Fruit fly (Drosophila melanogaster) whole organism, embryonic: ENCODE measurements around the gene CG17377.

Experiments
- Aef1 ChIP-seq: fragments of 200-800 bp; sonication (Bioruptor generic); IDR thresholded peaks from 3 replicates; pipeline ENCODE4 v1.3.6; 2022; ENCODE audit warnings: missing biosample characterization, missing genetic modification characterization
- B-H1 ChIP-seq: fragments of 200-800 bp; sonication (Bioruptor generic); IDR thresholded peaks from 3 replicates; pipeline ENCODE4 v1.3.6; 2022; ENCODE audit warnings: missing biosample characterization, missing genetic modification characterization
- Bdp1 ChIP-seq: fragments of 200-800 bp; sonication (Bioruptor generic); optimal IDR thresholded peaks from 3 replicates; lab custom pipeline; 2016; ENCODE audit warnings: missing biosample characterization, missing genetic modification characterization
- CG1024 ChIP-seq: fragments of 200-800 bp; sonication (Bioruptor generic); IDR thresholded peaks from 2 replicates; pipeline ENCODE4 v1.3.6; 2022; ENCODE audit warnings: missing biosample characterization, missing genetic modification characterization
- CG11085 ChIP-seq: fragments of 200-800 bp; sonication (Bioruptor generic); IDR thresholded peaks from 2 replicates; pipeline ENCODE4 v1.3.6; 2022; ENCODE audit warnings: missing biosample characterization, missing genetic modification characterization
- CG11696 ChIP-seq: fragments of 200-800 bp; sonication (Bioruptor generic); IDR thresholded peaks from 2 replicates; pipeline ENCODE4 v1.3.6; 2022; ENCODE audit warnings: missing biosample characterization, missing genetic modification characterization
- CG12942 ChIP-seq: fragments of 200-800 bp; sonication (Bioruptor generic); optimal IDR thresholded peaks from 3 replicates; lab custom pipeline; 2016; ENCODE audit warnings: missing biosample characterization, missing genetic modification characterization
- CG16813 ChIP-seq: fragments of 200-800 bp; sonication (Bioruptor generic); IDR thresholded peaks from 3 replicates; pipeline ENCODE4 v1.3.6; 2022; ENCODE audit warnings: missing biosample characterization, missing genetic modification characterization; ENCODE audit not compliant: partially characterized antibody
- CG18619 ChIP-seq: fragments of 200-800 bp; sonication (Bioruptor generic); optimal IDR thresholded peaks from 3 replicates; lab custom pipeline; 2017; ENCODE audit warnings: missing biosample characterization, mild to moderate bottlenecking, missing genetic modification characterization
- CG34376 ChIP-seq: fragments of 200-800 bp; sonication (Bioruptor generic); optimal IDR thresholded peaks from 2 replicates; lab custom pipeline; 2018; ENCODE audit warnings: missing biosample characterization, mild to moderate bottlenecking, missing genetic modification characterization
- CG42726 ChIP-seq: fragments of 200-800 bp; sonication (Bioruptor generic); IDR thresholded peaks from 2 replicates; pipeline ENCODE4 v1.3.6; 2022; ENCODE audit warnings: missing biosample characterization, missing genetic modification characterization; ENCODE audit not compliant: partially characterized antibody
- CG4328 ChIP-seq: fragments of 200-800 bp; sonication (Bioruptor generic); optimal IDR thresholded peaks from 3 replicates; lab custom pipeline; 2017; ENCODE audit warnings: missing biosample characterization, missing genetic modification reagents, missing genetic modification characterization
- CG4730 ChIP-seq: fragments of 200-800 bp; sonication (Bioruptor generic); IDR thresholded peaks from 2 replicates; pipeline ENCODE4 v1.3.6; 2022; ENCODE audit warnings: missing biosample characterization, missing genetic modification characterization
- CG9797 ChIP-seq: fragments of 200-800 bp; sonication (Bioruptor generic); optimal IDR thresholded peaks from 3 replicates; lab custom pipeline; 2018; ENCODE audit warnings: missing biosample characterization, mild to moderate bottlenecking, missing genetic modification characterization
- Dip2 ChIP-seq: fragments of 200-800 bp; sonication (Bioruptor generic); IDR thresholded peaks from 2 replicates; pipeline ENCODE4 v1.3.6; 2022; ENCODE audit warnings: missing biosample characterization, missing genetic modification characterization
- Dll ChIP-seq: fragments of 200-800 bp; sonication (Bioruptor generic); IDR thresholded peaks from 4 replicates; pipeline ENCODE4 v1.3.6; 2022; ENCODE audit warnings: missing biosample characterization, missing genetic modification characterization; ENCODE audit not compliant: partially characterized antibody
- Drgx ChIP-seq: fragments of 200-800 bp; sonication (Bioruptor generic); IDR thresholded peaks from 2 replicates; pipeline ENCODE4 v1.3.6; 2022; ENCODE audit warnings: missing biosample characterization, missing genetic modification characterization
- Ets65A ChIP-seq: fragments of 200-800 bp; sonication (Bioruptor generic); peaks from one replicate; lab custom pipeline; 2016; ENCODE audit warnings: missing biosample characterization, missing genetic modification characterization
- Ets97D ChIP-seq: fragments of 200-800 bp; sonication (Bioruptor generic); optimal IDR thresholded peaks from 3 replicates; lab custom pipeline; 2016; ENCODE audit warnings: missing biosample characterization, missing genetic modification characterization
- Hr39 ChIP-seq: fragments of >200 bp; optimal IDR thresholded peaks from 2 replicates; lab custom pipeline; 2017
- Myb ChIP-seq: fragments of 200-800 bp; sonication (Bioruptor generic); optimal IDR thresholded peaks from 2 replicates; lab custom pipeline; 2016; ENCODE audit warnings: missing biosample characterization, missing genetic modification characterization
- NFAT ChIP-seq: fragments of 200-800 bp; sonication (Bioruptor generic); IDR thresholded peaks from 2 replicates; pipeline ENCODE4 v1.3.6; 2022; ENCODE audit warnings: missing biosample characterization, missing genetic modification characterization
- Opbp ChIP-seq: fragments of 200-800 bp; sonication (Bioruptor generic); IDR thresholded peaks from 3 replicates; pipeline ENCODE4 v1.3.6; 2022; ENCODE audit warnings: missing biosample characterization, missing genetic modification characterization; ENCODE audit not compliant: partially characterized antibody
- Optix ChIP-seq: fragments of 200-800 bp; sonication (Bioruptor generic); IDR thresholded peaks from 3 replicates; pipeline ENCODE4 v1.3.6; 2022; ENCODE audit warnings: missing biosample characterization, missing genetic modification characterization
- Taf1 ChIP-seq: fragments of 200-800 bp; sonication (Bioruptor generic); IDR thresholded peaks from 2 replicates; pipeline ENCODE4 v1.3.6; 2022; ENCODE audit warnings: missing biosample characterization, missing genetic modification characterization
- ato ChIP-seq: fragments of 200-800 bp; sonication (Bioruptor generic); IDR thresholded peaks from 2 replicates; pipeline ENCODE4 v1.3.6; 2022; ENCODE audit warnings: missing biosample characterization, missing genetic modification characterization; ENCODE audit not compliant: partially characterized antibody
- dati ChIP-seq: fragments of 200-800 bp; sonication (Bioruptor generic); IDR thresholded peaks from 2 replicates; pipeline ENCODE4 v1.3.6; 2022; ENCODE audit warnings: missing biosample characterization, missing genetic modification characterization
- dysf ChIP-seq: fragments of 200-800 bp; sonication (Bioruptor generic); IDR thresholded peaks from 3 replicates; pipeline ENCODE4 v1.3.6; 2022; ENCODE audit warnings: missing biosample characterization, missing genetic modification characterization
- exex ChIP-seq: fragments of 200-800 bp; sonication (Bioruptor generic); optimal IDR thresholded peaks from 4 replicates; lab custom pipeline; 2018; ENCODE audit warnings: missing biosample characterization, mild to moderate bottlenecking, missing genetic modification characterization, moderate library complexity
- ftz-f1 ChIP-seq: fragments of 200-800 bp; sonication (Bioruptor generic); optimal IDR thresholded peaks from 2 replicates; lab custom pipeline; 2016; ENCODE audit warnings: missing biosample characterization, missing genetic modification characterization
- hb ChIP-seq: fragments of 200-800 bp; sonication (Bioruptor generic); IDR thresholded peaks from 3 replicates; pipeline ENCODE4 v1.3.6; 2022; ENCODE audit warnings: missing biosample characterization, missing genetic modification characterization; ENCODE audit not compliant: partially characterized antibody
- knrl ChIP-seq: fragments of 200-800 bp; sonication (Bioruptor generic); IDR thresholded peaks from 3 replicates; pipeline ENCODE4 v1.3.6; 2022; ENCODE audit warnings: missing biosample characterization, missing genetic modification characterization; ENCODE audit not compliant: partially characterized antibody
- otp ChIP-seq: fragments of 200-800 bp; sonication (Bioruptor generic); IDR thresholded peaks from 3 replicates; pipeline ENCODE4, ENCODE4 v1.3.6; 2022; ENCODE audit warnings: missing biosample characterization, missing genetic modification characterization
- sens ChIP-seq: fragments of 200-800 bp; sonication (Bioruptor generic); peaks from one replicate; lab custom pipeline; 2016; ENCODE audit warnings: missing biosample characterization, missing genetic modification characterization
- sima ChIP-seq: fragments of 200-800 bp; sonication (Bioruptor generic); optimal IDR thresholded peaks from 2 replicates; lab custom pipeline; 2016; ENCODE audit warnings: missing biosample characterization, missing genetic modification characterization
- sisA ChIP-seq: fragments of 200-800 bp; sonication (Bioruptor generic); IDR thresholded peaks from 2 replicates; pipeline ENCODE4 v1.3.6; 2022; ENCODE audit warnings: missing biosample characterization, missing genetic modification characterization
- ssp ChIP-seq: fragments of 200-800 bp; sonication (Bioruptor generic); IDR thresholded peaks from 2 replicates; pipeline ENCODE4 v1.3.6; 2022; ENCODE audit warnings: missing biosample characterization, missing genetic modification characterization
- tna ChIP-seq: fragments of 200-800 bp; sonication (Bioruptor generic); IDR thresholded peaks from 2 replicates; pipeline ENCODE4 v1.3.6; 2022; ENCODE audit warnings: missing biosample characterization, missing genetic modification characterization; ENCODE audit not compliant: partially characterized antibody
- toy ChIP-seq: fragments of 200-800 bp; sonication (Bioruptor generic); IDR thresholded peaks from 2 replicates; pipeline ENCODE4 v1.3.6; 2022; ENCODE audit warnings: missing biosample characterization, missing genetic modification characterization
- vvl ChIP-seq: fragments of 200-800 bp; sonication (Bioruptor generic); IDR thresholded peaks from 2 replicates; pipeline ENCODE4 v1.3.6; 2022; ENCODE audit warnings: missing biosample characterization, missing genetic modification characterization

Gene CG17377

DNA sequence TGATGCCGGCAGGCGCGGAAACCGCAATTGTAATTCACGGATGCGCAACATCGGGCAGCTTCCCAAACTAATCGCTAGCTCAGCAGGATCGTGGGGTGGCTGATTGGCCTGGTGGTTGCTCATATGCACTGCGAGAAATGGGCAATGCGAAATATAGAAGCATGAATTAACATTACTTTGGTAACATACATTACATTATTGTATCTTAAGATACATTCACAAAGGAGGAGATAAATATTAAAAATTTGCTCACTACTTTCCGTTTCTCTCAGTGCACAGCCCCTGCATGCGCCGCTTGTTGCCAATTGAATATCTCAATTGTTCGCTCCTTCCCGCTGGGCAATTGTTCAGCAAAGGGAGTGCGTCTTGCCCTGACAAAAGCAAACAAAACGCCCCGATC lies 38.7 kb upstream of the CG17377 start (continued):
- TF ChIP-seq Drgx (GFP tag; lab: Robert Waterston, UW) (no peak), exex (no peak), tna (GFP tag; lab: Robert Waterston, UW) (no peak), CG12942 (GFP tag; lab: Kevin White, UChicago) (peak; percentile 40), dysf (GFP tag; lab: Robert Waterston, UW) (peak; percentile 70; the same call in 2 of the 3 replicates), Myb (GFP tag; lab: Kevin White, UChicago) (peak; percentile 26), Ets97D (no peak), dati (GFP tag; lab: Robert Waterston, UW) (no peak), toy (no peak), CG34376 (GFP tag; lab: Kevin White, UChicago) (no peak), sisA (GFP tag; lab: Robert Waterston, UW) (peak; percentile 71), knrl (GFP tag; lab: Robert Waterston, UW) (no peak), B-H1 (GFP tag; lab: Robert Waterston, UW) (peak; percentile 42; the same call in 2 of the 3 replicates), Taf1 (GFP tag; lab: Robert Waterston, UW) (peak; percentile 17; the same call in 1 of the 2 replicates), vvl (GFP tag; lab: Robert Waterston, UW) (peak; percentile 90), CG11085 (GFP tag; lab: Robert Waterston, UW) (0 out of 2 replicates have a peak, but pooled peaks have one; percentile 15), Dll (GFP tag; lab: Robert Waterston, UW) (no peak), CG1024 (GFP tag; lab: Robert Waterston, UW) (peak; percentile 80), Bdp1 (peak; percentile 53), NFAT (no peak), CG4328 (GFP tag; lab: Kevin White, UChicago) (no peak), Aef1 (peak; percentile 51; the same call in 1 of the 3 replicates), CG9797 (GFP tag; lab: Kevin White, UChicago) (peak; percentile 11), Dip2 (GFP tag; lab: Robert Waterston, UW) (no peak), CG18619 (peak; percentile 52), Opbp (GFP tag; lab: Robert Waterston, UW) (no peak), ftz-f1 (no peak), otp (GFP tag; lab: Robert Waterston, UW) (peak; percentile 85)

DNA sequence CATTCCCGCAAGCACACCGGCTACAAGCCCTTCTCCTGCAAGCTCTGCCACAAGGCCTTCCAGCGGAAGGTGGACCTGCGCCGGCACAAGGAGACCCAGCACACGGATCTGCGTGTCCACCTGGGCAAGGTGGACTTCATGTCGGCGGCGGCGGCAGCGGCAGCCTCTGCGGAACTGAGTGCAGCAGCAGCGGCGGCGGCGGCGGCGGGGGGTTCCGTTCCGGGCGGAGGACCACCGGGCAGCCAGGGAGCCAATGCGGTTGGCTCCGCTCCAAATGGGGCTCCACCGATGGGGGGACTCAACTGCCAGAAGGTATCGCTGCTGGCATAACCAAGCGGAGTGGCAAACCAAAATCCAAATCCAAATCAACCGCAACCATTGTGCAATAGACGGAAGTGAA lies 35.2 kb upstream of the CG17377 start:
- TF ChIP-seq ato (GFP tag; lab: Robert Waterston, UW) (no peak), Ets65A (GFP tag; lab: Kevin White, UChicago) (peak; percentile 63), Hr39 (peak; percentile 84), ssp (GFP tag; lab: Robert Waterston, UW) (no peak), hb (GFP tag; lab: Robert Waterston, UW) (no peak), sens (peak; percentile 11), CG42726 (GFP tag; lab: Robert Waterston, UW) (0 out of 2 replicates have a peak, but pooled peaks have one; percentile 23), CG16813 (GFP tag; lab: Robert Waterston, UW) (0 out of 3 replicates have a peak, but pooled peaks have one; percentile 22), CG11696 (GFP tag; lab: Robert Waterston, UW) (no peak), sisA (GFP tag; lab: Robert Waterston, UW) (0 out of 2 replicates have a peak, but pooled peaks have one; percentile 30), sima (GFP tag; lab: Kevin White, UChicago) (no peak), Optix (GFP tag; lab: Robert Waterston, UW) (0 out of 3 replicates have a peak, but pooled peaks have one; percentile 21), CG4730 (GFP tag; lab: Robert Waterston, UW) (0 out of 2 replicates have a peak, but pooled peaks have one; percentile 4)
